Worm (Caenorhabditis elegans): ENCODE measurements around the gene pxl-1.

ce11 chrIII:5872288-5872687, 23.5 kb downstream of the pxl-1 start:
- TF ChIP-seq ztf-23 (GFP tag; IDR thresholded peaks at IDR 0.05) (no peak), cog-1 (tag; optimal IDR thresholded peaks at IDR 0.05) (no peak), med-1 (GFP tag; optimal IDR thresholded peaks at IDR 0.05; ENCODE audit: insufficient read depth) (no peak), ztf-29 (GFP tag; IDR thresholded peaks at IDR 0.05) (no peak), ref-1 (GFP tag; conservative IDR thresholded peaks at IDR 0.05) (no peak), klf-2 (GFP tag; conservative IDR thresholded peaks at IDR 0.05) (no peak), flt-1 (GFP tag; IDR thresholded peaks at IDR 0.05) (no peak), tab-1 (GFP tag; IDR thresholded peaks at IDR 0.05) (no peak), T22C8.4 (GFP tag; IDR thresholded peaks at IDR 0.05) (no peak)

Data from whole organism, midembryonic.